Worm (Caenorhabditis elegans) whole organism, mixed stage, embryonic: ENCODE measurements around the gene dhs-28.

Experiments used
- ceh-39 ChIP-seq: fragments of 150-350 bp; optimal IDR thresholded peaks from 2 replicates; lab custom pipeline; 2014; ENCODE audit warnings: missing biosample characterization, missing genetic modification characterization
- nhr-12 ChIP-seq: fragments of 150-350 bp; optimal IDR thresholded peaks from 2 replicates; lab custom pipeline; 2014; ENCODE audit warnings: missing biosample characterization, missing genetic modification characterization
- nhr-28 ChIP-seq: fragments of 150-350 bp; optimal IDR thresholded peaks from 2 replicates; lab custom pipeline; 2014; ENCODE audit warnings: missing biosample characterization, missing genetic modification characterization

- TF ChIP-seq ceh-39 (tag; lab: Kevin White, UChicago) (no peak), nhr-12 (tag; lab: Kevin White, UChicago) (no peak), nhr-28 (tag; lab: Kevin White, UChicago) (no peak)
Measured at ce11 chrX:6867707-6868106, 49.5 kb downstream of the dhs-28 start.
